Worm (Caenorhabditis elegans) whole organism, early embryonic: Measurements from ENCODE around the gene K11E4.6.

Source experiments
- B0310.2 ChIP-seq: sonication (generic microtip); optimal IDR thresholded peaks from 2 replicates; lab custom pipeline; 2016; ENCODE audit warnings: mild to moderate bottlenecking, missing genetic modification characterization, missing compliant biosample characterization
- aly-1 ChIP-seq: sonication (generic microtip); optimal IDR thresholded peaks from 2 replicates; lab custom pipeline; 2016; ENCODE audit warnings: missing genetic modification characterization, missing compliant biosample characterization
- ama-1 ChIP-seq: fragments of 150-350 bp; optimal IDR thresholded peaks from 2 replicates; lab custom pipeline; 2014
- ceh-13 ChIP-seq: fragments of 200-800 bp; sonication (Bioruptor generic); optimal IDR thresholded peaks from 2 replicates; lab custom pipeline; 2018; ENCODE audit warnings: mild to moderate bottlenecking, missing genetic modification characterization, missing compliant biosample characterization
- ceh-36 ChIP-seq: sonication (generic microtip); optimal IDR thresholded peaks from 2 replicates; lab custom pipeline; 2016; ENCODE audit warnings: missing genetic modification characterization, inconsistent platforms, missing compliant biosample characterization
- ets-7 ChIP-seq: sonication (generic microtip); optimal IDR thresholded peaks from 2 replicates; lab custom pipeline; 2016; ENCODE audit warnings: missing genotype, missing genetic modification characterization, missing compliant biosample characterization
- flt-1 ChIP-seq: fragments of 200-800 bp; sonication (Bioruptor generic); IDR thresholded peaks from 2 replicates; pipeline ENCODE4 v1.3.6; 2022; ENCODE audit warnings: missing genetic modification characterization, missing compliant biosample characterization
- hmbx-1 ChIP-seq: sonication (generic microtip); optimal IDR thresholded peaks from 2 replicates; lab custom pipeline; 2016; ENCODE audit warnings: mild to moderate bottlenecking, missing genetic modification characterization, missing compliant biosample characterization
- scrt-1 ChIP-seq: fragments of 200-800 bp; sonication (Bioruptor generic); IDR thresholded peaks from 2 replicates; pipeline ENCODE4 v1.3.6; 2022; ENCODE audit warnings: missing genetic modification characterization, missing compliant biosample characterization
- sea-1 ChIP-seq: fragments of 200-800 bp; sonication (Bioruptor generic); conservative IDR thresholded peaks from 2 replicates; pipeline ENCODE4 v1.3.6; 2022; ENCODE audit warnings: missing genetic modification characterization, missing compliant biosample characterization
- tbx-11 ChIP-seq: fragments of 200-800 bp; sonication (Bioruptor generic); IDR thresholded peaks from 2 replicates; pipeline ENCODE4 v1.3.6; 2022; ENCODE audit warnings: missing genetic modification characterization, missing compliant biosample characterization

ce11 chrX:13774144-13774543 lies 49.7 kb downstream of the K11E4.6 start:
- no peak for TF ChIP-seq ama-1 (lab: Kevin White, UChicago)
- TF ChIP-seq aly-1 (tag; lab: Kevin White, UChicago) = no peak
- no peak for TF ChIP-seq tbx-11 (GFP tag; lab: Robert Waterston, UW)
- TF ChIP-seq ceh-13 (GFP tag; lab: Kevin White, UChicago) = no peak
- TF ChIP-seq ets-7 = no peak
- no peak for TF ChIP-seq ceh-36 (tag; lab: Kevin White, UChicago)
- TF ChIP-seq sea-1 (GFP tag; lab: Robert Waterston, UW) = no peak
- TF ChIP-seq B0310.2 = no peak
- no peak for TF ChIP-seq flt-1 (GFP tag; lab: Robert Waterston, UW)
- no peak for TF ChIP-seq hmbx-1 (tag; lab: Kevin White, UChicago)
- no peak for TF ChIP-seq scrt-1
